Fruit fly (Drosophila melanogaster): ENCODE data around the gene cdi.
A peak's percentile ranks its signal among the peaks of the same experiment; 100 is the strongest.

DNA sequence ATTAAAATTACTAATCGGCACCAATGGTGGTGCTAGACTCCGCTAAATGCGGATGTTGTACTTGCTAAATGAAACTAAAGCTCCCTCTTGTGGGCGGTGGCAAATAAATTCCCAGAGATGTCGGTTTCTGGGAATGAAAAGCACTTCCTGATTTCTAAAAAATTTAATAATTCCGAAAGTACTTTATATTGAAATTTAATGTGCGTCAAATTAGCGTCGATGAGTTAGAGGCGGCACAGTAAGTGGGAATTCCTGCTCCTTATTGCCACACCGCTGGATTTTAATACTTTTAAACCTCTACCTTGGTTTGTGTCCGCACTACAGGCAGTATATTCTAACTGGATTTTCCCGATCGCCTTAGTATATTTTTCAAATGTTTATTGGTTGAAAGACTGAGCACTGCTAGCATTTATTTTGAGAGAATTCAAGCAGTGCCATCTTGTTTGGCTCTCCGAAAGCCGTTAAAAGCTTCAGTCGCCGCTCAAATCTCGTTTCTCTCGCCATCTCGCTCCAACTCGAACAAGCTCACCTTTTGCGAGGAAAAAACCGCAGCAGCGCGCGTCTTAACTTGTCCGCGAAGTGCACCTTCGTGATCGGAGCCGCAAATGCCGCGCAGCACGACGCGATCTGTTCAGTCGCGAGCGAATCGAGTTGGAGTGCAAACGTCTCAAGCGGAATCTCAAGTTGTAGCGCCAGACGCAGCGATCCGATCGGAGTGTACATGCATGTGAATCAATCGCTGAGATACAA lies 2.4 kb upstream of the cdi start, which contains the start of gene CG6040:
- TF ChIP-seq CTCF (optimal IDR thresholded peaks at IDR 0.05) = peak; percentile 84 to 90
- TF ChIP-seq CG8478 (optimal IDR thresholded peaks at IDR 0.05) = no peak
